Fruit fly (Drosophila melanogaster) S2 (cell line): ENCODE results near the gene CLIP-190.

Experiments
- CG8478 ChIP-seq: fragments of >200 bp; optimal IDR thresholded peaks from 2 replicates; lab custom pipeline; 2018
- CTCF ChIP-seq, 2 experiments: fragments of >200 bp; optimal IDR thresholded peaks; 2 replicates each; lab custom pipeline; 2018

The CLIP-190 gene

dm6 chr2L:17384331-17385220 lies at the start of gene CLIP-190:
TSS of gene CLIP-190 (plus strand) at chr2L:17384700.
- TF ChIP-seq CG8478: no peak
- TF ChIP-seq CTCF (optimal IDR thresholded peaks at IDR 0.05; lab: Kevin White, UChicago): peak in 1 of 2 experiments; percentile 32

DNA sequence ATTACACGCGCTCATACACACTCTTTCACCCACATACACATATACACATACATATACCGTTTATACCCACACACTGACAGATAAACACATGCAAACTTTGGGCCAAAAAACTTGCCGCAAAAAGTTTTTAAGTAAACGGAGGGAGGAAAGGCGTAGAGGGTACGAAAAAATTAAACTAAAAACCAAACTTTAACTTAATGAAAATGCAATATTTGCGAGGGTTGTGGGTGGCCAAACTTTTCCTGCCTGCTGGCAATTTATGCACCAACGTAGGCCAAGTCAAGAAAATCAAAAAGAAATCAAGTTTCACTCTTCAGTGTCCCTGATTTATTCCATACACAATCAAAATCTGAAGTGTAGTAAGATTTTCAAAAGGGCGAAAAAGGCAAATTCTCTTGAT lies 21.3 kb upstream of the CLIP-190 start, which contains the start of gene CG31804:
Gene CG31804, plus strand, starts transcription at position 301 of the 400 bp plus-strand sequence.
- TF ChIP-seq CG8478: no peak
- TF ChIP-seq CTCF (optimal IDR thresholded peaks at IDR 0.05; lab: Kevin White, UChicago): no peak

- no peak for TF ChIP-seq CG8478
- peak in 1 of 2 experiments; percentile 64 for TF ChIP-seq CTCF (optimal IDR thresholded peaks at IDR 0.05; lab: Kevin White, UChicago)
These were observed 16.0 kb upstream of the CLIP-190 start for dm6 chr2L:17368503-17368902.

DNA sequence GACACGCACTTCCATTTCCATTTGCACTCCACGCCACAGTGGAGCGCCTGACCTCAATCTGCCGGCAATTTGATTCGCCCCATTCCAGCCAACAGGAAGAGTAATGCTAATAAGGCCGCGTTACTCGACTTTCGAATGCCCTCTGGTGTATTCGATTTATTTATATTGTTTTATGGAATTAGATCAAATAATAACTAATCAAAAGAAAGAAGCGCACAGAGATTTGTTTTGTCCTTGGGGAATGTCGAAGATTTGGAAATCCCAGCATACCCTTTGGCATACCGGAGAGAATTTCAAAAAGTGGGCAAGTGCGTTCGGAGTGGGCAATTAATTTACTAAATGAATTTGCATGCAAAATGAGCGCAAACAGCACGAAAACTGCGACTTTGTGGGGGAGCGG lies 9.7 kb upstream of the CLIP-190 start:
- no peak for TF ChIP-seq CTCF (optimal IDR thresholded peaks at IDR 0.05; lab: Kevin White, UChicago)
- no peak for TF ChIP-seq CG8478

DNA sequence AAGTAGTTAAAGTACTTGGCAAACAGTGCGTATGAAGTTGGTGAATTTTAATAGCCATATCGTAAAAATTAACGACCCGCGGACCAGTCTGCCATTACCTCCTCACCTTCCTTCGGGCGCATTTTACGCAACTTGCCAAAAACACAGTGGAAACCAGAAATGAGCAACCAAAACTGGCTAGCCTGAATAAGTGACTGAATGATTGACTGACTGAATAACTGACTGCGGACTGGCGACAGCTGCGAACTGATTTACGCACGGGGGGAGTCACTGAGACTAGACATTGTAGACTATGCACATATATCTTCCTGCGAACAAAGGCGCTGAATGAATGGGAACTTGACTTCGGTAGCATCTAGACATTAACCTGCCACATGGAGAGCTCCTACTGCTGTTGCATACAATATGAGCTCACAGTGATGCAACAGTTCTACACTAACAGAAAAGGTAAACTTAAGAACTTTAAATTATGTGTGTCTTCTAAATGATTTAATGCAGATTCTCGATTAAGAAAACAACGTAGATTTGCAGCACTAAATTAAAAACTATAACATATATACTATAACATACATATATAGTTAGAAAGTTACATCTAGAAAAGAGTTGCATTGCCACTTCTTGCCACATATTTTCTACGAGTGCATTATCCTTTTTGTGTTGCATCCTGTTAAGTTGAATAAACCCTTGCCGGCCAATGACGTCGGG lies 8.4 kb upstream of the CLIP-190 start:
- TF ChIP-seq CTCF (optimal IDR thresholded peaks at IDR 0.05; lab: Kevin White, UChicago) (no peak), CG8478 (no peak)

DNA sequence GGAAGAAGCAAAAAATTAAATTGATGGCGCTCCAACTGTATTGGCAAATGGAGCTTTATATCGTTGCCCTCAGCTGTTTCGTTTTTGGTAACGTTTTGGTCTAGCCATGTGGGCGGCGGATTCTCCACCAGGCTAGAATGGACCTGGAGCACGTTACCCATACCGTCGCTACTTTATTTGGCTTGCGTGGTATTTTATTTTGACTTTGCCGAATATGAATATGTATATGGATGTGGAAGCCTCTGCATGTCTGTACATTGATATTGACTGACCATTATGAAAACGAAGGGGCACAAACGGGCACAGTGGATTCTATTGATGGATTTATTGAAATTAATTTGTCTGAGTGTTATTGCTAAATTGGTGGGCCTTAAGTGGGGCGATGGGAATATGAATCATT lies 6.7 kb upstream of the CLIP-190 start:
- no peak for TF ChIP-seq CTCF (optimal IDR thresholded peaks at IDR 0.05; lab: Kevin White, UChicago)
- no peak for TF ChIP-seq CG8478

- TF ChIP-seq CG8478 (no peak), CTCF (optimal IDR thresholded peaks at IDR 0.05; lab: Kevin White, UChicago) (no peak)
These were observed 5.7 kb upstream of the CLIP-190 start for dm6 chr2L:17378767-17379301.

DNA sequence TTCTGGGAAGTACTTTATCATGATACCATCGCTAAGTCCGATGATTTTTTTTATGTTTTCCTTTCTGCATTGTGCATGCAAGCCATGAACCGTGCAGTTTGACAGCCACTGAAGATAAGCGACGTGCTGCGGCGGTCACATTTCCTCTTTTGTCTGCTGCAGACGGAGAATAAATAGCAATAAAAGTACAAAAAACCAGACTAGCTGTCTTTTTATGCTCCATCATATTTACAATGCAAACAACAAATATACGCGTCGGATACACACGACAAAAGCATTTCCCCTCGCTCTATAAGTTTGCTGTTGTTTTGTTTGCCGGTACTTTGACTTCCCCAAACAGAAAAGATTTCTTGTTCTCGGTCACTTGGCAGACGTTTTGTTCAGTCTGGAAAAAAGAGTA lies 4.7 kb upstream of the CLIP-190 start:
- TF ChIP-seq CG8478 (no peak), CTCF (optimal IDR thresholded peaks at IDR 0.05; lab: Kevin White, UChicago) (no peak)

- no peak for TF ChIP-seq CG8478
- no peak for TF ChIP-seq CTCF (optimal IDR thresholded peaks at IDR 0.05; lab: Kevin White, UChicago)
These were observed 4.0 kb upstream of the CLIP-190 start for dm6 chr2L:17380508-17380907.

DNA sequence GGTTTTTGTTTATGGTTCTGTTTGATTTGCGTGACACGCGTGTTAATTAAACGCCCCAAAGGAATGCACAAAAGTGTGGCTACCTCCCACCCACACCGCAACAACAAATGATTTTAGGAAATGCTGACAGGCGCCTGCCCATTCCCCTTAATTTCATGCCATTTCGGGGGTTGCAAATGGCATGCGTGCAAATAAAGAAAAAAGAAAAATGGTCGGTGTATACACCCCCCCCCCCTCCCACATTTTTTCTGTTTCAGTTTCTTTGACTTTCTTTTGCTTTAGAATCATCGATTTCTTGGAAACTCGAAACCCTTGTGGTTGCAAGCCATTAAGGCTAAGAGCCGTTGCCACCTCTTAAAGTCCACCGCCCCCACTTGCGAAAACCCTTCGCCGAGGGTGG lies 3.4 kb upstream of the CLIP-190 start:
- TF ChIP-seq CG8478: no peak
- TF ChIP-seq CTCF (optimal IDR thresholded peaks at IDR 0.05; lab: Kevin White, UChicago): no peak

dm6 chr2L:17381616-17382015 lies 2.9 kb upstream of the CLIP-190 start:
- TF ChIP-seq CG8478 (no peak), CTCF (optimal IDR thresholded peaks at IDR 0.05; lab: Kevin White, UChicago) (no peak)

dm6 chr2L:17382318-17382717 lies 2.2 kb upstream of the CLIP-190 start:
- no peak for TF ChIP-seq CG8478
- TF ChIP-seq CTCF (optimal IDR thresholded peaks at IDR 0.05; lab: Kevin White, UChicago): no peak

DNA sequence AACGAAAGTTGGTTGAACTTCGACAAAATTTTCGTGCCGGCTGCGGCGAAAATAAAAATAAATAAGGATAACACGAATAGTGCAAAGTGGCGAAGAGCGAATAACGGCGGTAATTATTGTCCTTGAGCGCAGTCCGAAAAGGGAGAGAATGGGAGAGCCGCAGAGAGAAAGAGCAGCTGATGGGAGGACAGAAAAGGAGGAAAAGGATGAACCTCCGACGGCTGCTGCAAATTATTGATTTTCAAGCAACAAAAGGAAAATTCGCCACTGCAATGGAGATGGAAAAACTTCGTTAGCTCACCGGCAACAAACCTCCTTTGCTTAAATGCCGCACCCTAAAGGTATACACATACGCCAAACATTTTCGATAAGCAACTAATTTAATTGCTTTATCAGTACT lies 1.7 kb upstream of the CLIP-190 start:
- no peak for TF ChIP-seq CG8478

DNA sequence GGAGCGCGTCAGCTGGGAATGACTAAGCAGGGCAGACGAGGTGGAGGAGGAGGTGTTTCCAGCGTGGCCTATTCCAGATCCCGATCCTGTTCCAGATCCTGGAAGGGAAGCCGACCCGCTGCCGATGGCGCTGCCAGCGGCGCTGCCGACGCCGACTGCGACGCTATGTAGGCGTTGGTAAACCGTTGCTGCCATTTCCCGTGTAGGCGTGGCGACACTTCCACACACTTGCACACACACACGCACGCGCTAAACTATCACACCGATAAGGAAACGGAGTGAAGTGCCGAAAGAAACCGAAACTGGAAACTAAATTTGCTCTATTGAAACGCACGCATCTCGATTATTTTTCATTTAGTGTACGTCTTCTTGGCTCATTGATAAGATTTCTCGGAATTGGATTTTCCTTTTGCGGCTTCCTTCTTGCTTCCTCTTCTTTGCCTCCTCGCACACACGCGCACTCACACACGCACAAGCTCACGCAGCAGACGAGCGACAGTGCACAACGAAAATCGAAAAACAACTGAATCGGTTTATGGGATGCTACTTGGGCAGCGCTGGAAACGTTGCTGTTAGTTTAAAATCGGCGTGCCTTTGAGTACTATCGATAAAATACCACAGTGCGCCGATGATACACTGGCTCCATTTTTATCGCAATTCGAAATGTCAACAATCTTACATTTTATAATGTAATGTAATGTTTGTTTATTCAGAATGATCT lies 752 bp upstream of the CLIP-190 start, which contains the start of gene Lrch:
Gene Lrch, minus strand, starts transcription at position 528 of the 721 bp plus-strand sequence.
- TF ChIP-seq CG8478 (no peak), CTCF (optimal IDR thresholded peaks at IDR 0.05; lab: Kevin White, UChicago) (peak; percentile 22)

- no peak for TF ChIP-seq CG8478
- TF ChIP-seq CTCF (optimal IDR thresholded peaks at IDR 0.05; lab: Kevin White, UChicago): no peak
These were observed 675 bp downstream of the CLIP-190 start for dm6 chr2L:17385221-17385529.
